Fruit fly (Drosophila melanogaster) whole organism, wandering third instar larva: ENCODE measurements around the gene Gr93d.

ENCODE experiments used
- Abd-B ChIP-seq: fragments of >200 bp; optimal IDR thresholded peaks from 2 replicates; lab custom pipeline; 2017; ENCODE audit warnings: missing biosample characterization, missing genetic modification characterization
- Dif ChIP-seq: fragments of 200-275, 200-300 bp; sonication (Bioruptor generic); optimal IDR thresholded peaks from 2 replicates; lab custom pipeline; 2018; ENCODE audit warnings: missing biosample characterization, missing genetic modification characterization; ENCODE audit not compliant: partially characterized antibody
- Mio ChIP-seq: sonication (Bioruptor generic); optimal IDR thresholded peaks from 2 replicates; lab custom pipeline; 2016; ENCODE audit warnings: missing biosample characterization, missing genetic modification characterization
- OdsH ChIP-seq: fragments of 200-800 bp; sonication (Bioruptor generic); optimal IDR thresholded peaks from 2 replicates; lab custom pipeline; 2016; ENCODE audit warnings: missing biosample characterization, mild to moderate bottlenecking, missing genetic modification characterization
- br ChIP-seq: fragments of 200-800 bp; sonication (Bioruptor generic); optimal IDR thresholded peaks from 2 replicates; lab custom pipeline; 2016; ENCODE audit warnings: missing biosample characterization, missing genetic modification characterization
- brk ChIP-seq: fragments of 200-800 bp; sonication (Bioruptor generic); optimal IDR thresholded peaks from 2 replicates; lab custom pipeline; 2016; ENCODE audit warnings: missing biosample characterization, mild to moderate bottlenecking, missing genetic modification characterization
- jim ChIP-seq: fragments of 175-275, 200-325 bp; sonication (Bioruptor generic); optimal IDR thresholded peaks from 2 replicates; lab custom pipeline; 2016; ENCODE audit warnings: missing biosample characterization, mild to moderate bottlenecking, missing genetic modification characterization
- psq ChIP-seq: fragments of 200-800 bp; sonication (Bioruptor generic); optimal IDR thresholded peaks from 3 replicates; lab custom pipeline; 2017; ENCODE audit warnings: missing biosample characterization, mild to moderate bottlenecking, missing genetic modification characterization, moderate library complexity
- sv ChIP-seq: fragments of 200-800 bp; sonication (Bioruptor generic); optimal IDR thresholded peaks from 3 replicates; lab custom pipeline; 2016; ENCODE audit warnings: missing biosample characterization, missing genetic modification characterization
- usp ChIP-seq: fragments of >200 bp; optimal IDR thresholded peaks from 2 replicates; lab custom pipeline; 2017; ENCODE audit warnings: missing biosample characterization, missing genetic modification characterization
- woc ChIP-seq: sonication (Bioruptor generic); optimal IDR thresholded peaks from 2 replicates; lab custom pipeline; 2016; ENCODE audit warnings: missing biosample characterization, mild to moderate bottlenecking, missing genetic modification characterization

dm6 chr3R:21846559-21846958 is at the start of gene Gr93d:
- TF ChIP-seq br (GFP tag; lab: Kevin White, UChicago): no peak
- no peak for TF ChIP-seq sv (GFP tag; lab: Kevin White, UChicago)
- TF ChIP-seq jim (GFP tag; lab: Kevin White, UChicago): no peak
- TF ChIP-seq Dif (GFP tag; lab: Kevin White, UChicago): no peak
- no peak for TF ChIP-seq Abd-B (GFP tag; lab: Kevin White, UChicago)
- no peak for TF ChIP-seq usp (GFP tag; lab: Kevin White, UChicago)
- no peak for TF ChIP-seq OdsH
- TF ChIP-seq Mio (GFP tag; lab: Kevin White, UChicago): no peak
- TF ChIP-seq psq: no peak
- TF ChIP-seq brk (GFP tag; lab: Kevin White, UChicago): no peak
- TF ChIP-seq woc: no peak
